Fruit fly (Drosophila melanogaster) whole organism, embryonic: ENCODE data around the gene DppIII.

Experiments used
- Abd-B ChIP-seq: fragments of 200-800 bp; sonication (Bioruptor generic); optimal IDR thresholded peaks from 2 replicates; lab custom pipeline; 2018; ENCODE audit warnings: missing biosample characterization, mild to moderate bottlenecking, missing genetic modification characterization, moderate library complexity
- Adf1 ChIP-seq: fragments of 200-800 bp; sonication (Bioruptor generic); IDR thresholded peaks from 2 replicates; pipeline ENCODE4 v1.3.6; 2022; ENCODE audit warnings: missing biosample characterization, missing genetic modification characterization
- Atf-2 ChIP-seq: fragments of 200-800 bp; sonication (Bioruptor generic); optimal IDR thresholded peaks from 2 replicates; lab custom pipeline; 2016; ENCODE audit warnings: missing biosample characterization, missing genetic modification characterization
- BEAF-32 ChIP-seq: fragments of 200-800 bp; sonication (Bioruptor generic); optimal IDR thresholded peaks from 3 replicates; lab custom pipeline; 2017; ENCODE audit warnings: missing biosample characterization, missing genetic modification characterization, mild to moderate bottlenecking, moderate library complexity, missing genetic modification reagents
- CG10431 ChIP-seq: fragments of 200-800 bp; sonication (Bioruptor generic); optimal IDR thresholded peaks from 3 replicates; lab custom pipeline; 2018; ENCODE audit warnings: missing biosample characterization, mild to moderate bottlenecking, missing genetic modification characterization
- CG10462 ChIP-seq: fragments of 200-800 bp; sonication (Bioruptor generic); optimal IDR thresholded peaks from 2 replicates; lab custom pipeline; 2016; ENCODE audit warnings: missing biosample characterization, missing genetic modification characterization
- CG12391 ChIP-seq: fragments of 200-800 bp; sonication (Bioruptor generic); optimal IDR thresholded peaks from 3 replicates; lab custom pipeline; 2018; ENCODE audit warnings: missing biosample characterization, mild to moderate bottlenecking, missing genetic modification characterization, moderate library complexity
- CG13287 ChIP-seq: fragments of 200-800 bp; sonication (Bioruptor generic); IDR thresholded peaks from 2 replicates; pipeline ENCODE4 v1.3.6; 2022; ENCODE audit warnings: missing biosample characterization, missing genetic modification characterization; ENCODE audit not compliant: partially characterized antibody
- CG13894 ChIP-seq: fragments of 200-800 bp; sonication (Bioruptor generic); optimal IDR thresholded peaks from 3 replicates; lab custom pipeline; 2018; ENCODE audit warnings: missing biosample characterization, mild to moderate bottlenecking, missing genetic modification characterization, moderate library complexity
- CG1529 ChIP-seq: fragments of 200-800 bp; sonication (Bioruptor generic); optimal IDR thresholded peaks from 3 replicates; lab custom pipeline; 2018; ENCODE audit warnings: missing biosample characterization, missing genetic modification characterization
- CG15514 ChIP-seq: fragments of 200-800 bp; sonication (Bioruptor generic); optimal IDR thresholded peaks from 3 replicates; lab custom pipeline; 2017; ENCODE audit warnings: missing biosample characterization, missing genetic modification characterization, mild to moderate bottlenecking, moderate library complexity, missing genetic modification reagents
- CG18619 ChIP-seq: fragments of 200-800 bp; sonication (Bioruptor generic); optimal IDR thresholded peaks from 3 replicates; lab custom pipeline; 2017; ENCODE audit warnings: missing biosample characterization, mild to moderate bottlenecking, missing genetic modification characterization
- CG2202 ChIP-seq: fragments of 200-800 bp; sonication (Bioruptor generic); optimal IDR thresholded peaks from 2 replicates; lab custom pipeline; 2018; ENCODE audit warnings: missing biosample characterization, mild to moderate bottlenecking, missing genetic modification characterization
- CG30020 ChIP-seq: fragments of 200-800 bp; optimal IDR thresholded peaks from 2 replicates; lab custom pipeline; 2019; ENCODE audit warnings: missing biosample characterization, mild to moderate bottlenecking, missing genetic modification characterization, moderate library complexity
- CG3995 ChIP-seq: fragments of 200-800 bp; sonication (Bioruptor generic); optimal IDR thresholded peaks from 3 replicates; lab custom pipeline; 2016; ENCODE audit warnings: missing biosample characterization, missing genetic modification characterization
- CG4328 ChIP-seq: fragments of 200-800 bp; sonication (Bioruptor generic); optimal IDR thresholded peaks from 3 replicates; lab custom pipeline; 2017; ENCODE audit warnings: missing biosample characterization, missing genetic modification reagents, missing genetic modification characterization
- CG5180 ChIP-seq: fragments of 200-800 bp; sonication (Bioruptor generic); optimal IDR thresholded peaks from 3 replicates; lab custom pipeline; 2017; ENCODE audit warnings: missing biosample characterization, missing genetic modification characterization, mild to moderate bottlenecking, moderate library complexity, missing genetic modification reagents
- CG5245 ChIP-seq: fragments of 200-800 bp; sonication (Bioruptor generic); optimal IDR thresholded peaks from 3 replicates; lab custom pipeline; 2016; ENCODE audit warnings: missing biosample characterization, missing genetic modification characterization
- CG7556 ChIP-seq: fragments of 200-800 bp; sonication (Bioruptor generic); optimal IDR thresholded peaks from 2 replicates; lab custom pipeline; 2017; ENCODE audit warnings: missing biosample characterization, mild to moderate bottlenecking, missing genetic modification characterization
- CG8765 ChIP-seq: fragments of 200-800 bp; sonication (Bioruptor generic); IDR thresholded peaks from 2 replicates; pipeline ENCODE4 v1.3.6; 2022; ENCODE audit warnings: missing biosample characterization, missing genetic modification characterization
- D19A ChIP-seq: fragments of 200-800 bp; optimal IDR thresholded peaks from 3 replicates; lab custom pipeline; 2019; ENCODE audit warnings: missing biosample characterization, mild to moderate bottlenecking, missing genetic modification characterization, moderate library complexity
- Dbx ChIP-seq: fragments of 200-800 bp; sonication (Bioruptor generic); IDR thresholded peaks from 3 replicates; pipeline ENCODE4 v1.3.6; 2022; ENCODE audit warnings: missing biosample characterization, missing genetic modification characterization
- E2f2 ChIP-seq: fragments of 200-800 bp; sonication (Bioruptor generic); IDR thresholded peaks from 2 replicates; pipeline ENCODE4 v1.3.6; 2022; ENCODE audit warnings: missing biosample characterization, missing genetic modification characterization
- Ets65A ChIP-seq: fragments of 200-800 bp; sonication (Bioruptor generic); peaks from one replicate; lab custom pipeline; 2016; ENCODE audit warnings: missing biosample characterization, missing genetic modification characterization
- H15 ChIP-seq: fragments of 200-800 bp; sonication (Bioruptor generic); IDR thresholded peaks from 3 replicates; pipeline ENCODE4 v1.3.6; 2022; ENCODE audit warnings: missing biosample characterization, missing genetic modification characterization
- Hr39 ChIP-seq: fragments of >200 bp; optimal IDR thresholded peaks from 2 replicates; lab custom pipeline; 2017
- Jarid2 ChIP-seq: fragments of 200-800 bp; sonication (Bioruptor generic); optimal IDR thresholded peaks from 3 replicates; lab custom pipeline; 2017; ENCODE audit warnings: mild to moderate bottlenecking, missing biosample characterization, missing genetic modification reagents, missing genetic modification characterization
- MBD-R2 ChIP-seq: fragments of 200-800 bp; sonication (Bioruptor generic); IDR thresholded peaks from 2 replicates; pipeline ENCODE4 v1.3.6; 2022; ENCODE audit warnings: missing biosample characterization, missing genetic modification characterization
- Med ChIP-seq: fragments of 200-800 bp; sonication (Bioruptor generic); peaks from one replicate; lab custom pipeline; 2016; ENCODE audit warnings: missing biosample characterization, missing genetic modification characterization, mild to moderate bottlenecking, inconsistent platforms, moderate library complexity
- Oli ChIP-seq: fragments of 200-800 bp; sonication (Bioruptor generic); optimal IDR thresholded peaks from 2 replicates; lab custom pipeline; 2018; ENCODE audit warnings: missing biosample characterization, mild to moderate bottlenecking, missing genetic modification characterization, moderate library complexity
- Sin3A ChIP-seq: fragments of >200 bp; optimal IDR thresholded peaks from 2 replicates; lab custom pipeline; 2018
- Sox100B ChIP-seq: fragments of 200-800 bp; sonication (Bioruptor generic); optimal IDR thresholded peaks from 3 replicates; lab custom pipeline; 2018; ENCODE audit warnings: missing biosample characterization, mild to moderate bottlenecking, missing genetic modification characterization
- ash1 ChIP-seq: fragments of 200-800 bp; sonication (Bioruptor generic); optimal IDR thresholded peaks from 2 replicates; lab custom pipeline; 2018; ENCODE audit warnings: missing biosample characterization, mild to moderate bottlenecking, missing genetic modification characterization
- bigmax ChIP-seq: fragments of 200-800 bp; sonication (Bioruptor generic); optimal IDR thresholded peaks from 2 replicates; lab custom pipeline; 2018; ENCODE audit warnings: missing biosample characterization, mild to moderate bottlenecking, missing genetic modification characterization
- dan ChIP-seq: fragments of 200-800 bp; sonication (Bioruptor generic); IDR thresholded peaks from 2 replicates; pipeline ENCODE4 v1.3.6; 2022; ENCODE audit warnings: missing biosample characterization, missing genetic modification characterization
- ems ChIP-seq: fragments of 200-800 bp; sonication (Bioruptor generic); optimal IDR thresholded peaks from 3 replicates; lab custom pipeline; 2016; ENCODE audit warnings: missing biosample characterization, missing genetic modification characterization
- en ChIP-seq: fragments of 200-800 bp; sonication (Bioruptor generic); optimal IDR thresholded peaks from 2 replicates; lab custom pipeline; 2016; ENCODE audit warnings: missing biosample characterization, missing genetic modification characterization
- hth ChIP-seq: fragments of >200 bp; optimal IDR thresholded peaks from 2 replicates; lab custom pipeline; 2017; ENCODE audit warnings: inconsistent platforms
- insv ChIP-seq, 2 experiments: fragments of 200-800 bp; sonication (Bioruptor generic); optimal IDR thresholded peaks; 3 replicates each; lab custom pipeline; 2016 to 2018; ENCODE audit warnings: missing biosample characterization in 2 of 2, missing genetic modification characterization in 2 of 2
- kay ChIP-seq: fragments of 200-800 bp; sonication (Bioruptor generic); optimal IDR thresholded peaks from 2 replicates; lab custom pipeline; 2016; ENCODE audit warnings: missing biosample characterization, missing genetic modification characterization
- lilli ChIP-seq: fragments of 200-800 bp; sonication (Bioruptor generic); optimal IDR thresholded peaks from 3 replicates; lab custom pipeline; 2016; ENCODE audit warnings: missing biosample characterization, missing genetic modification characterization
- org-1 ChIP-seq: fragments of 200-800 bp; sonication (Bioruptor generic); optimal IDR thresholded peaks from 2 replicates; lab custom pipeline; 2017; ENCODE audit warnings: missing biosample characterization, missing genetic modification characterization
- pb ChIP-seq: fragments of 200-800 bp; sonication (Bioruptor generic); optimal IDR thresholded peaks from 3 replicates; lab custom pipeline; 2016; ENCODE audit warnings: missing biosample characterization, missing genetic modification characterization
- phol ChIP-seq: fragments of 200-800 bp; sonication (Bioruptor generic); optimal IDR thresholded peaks from 3 replicates; lab custom pipeline; 2018; ENCODE audit warnings: missing biosample characterization, mild to moderate bottlenecking, missing genetic modification characterization, moderate library complexity
- rib ChIP-seq: fragments of 200-800 bp; sonication (Bioruptor generic); IDR thresholded peaks from 2 replicates; pipeline ENCODE4 v1.3.6; 2022; ENCODE audit warnings: missing biosample characterization, missing genetic modification characterization
- sens ChIP-seq: fragments of 200-800 bp; sonication (Bioruptor generic); peaks from one replicate; lab custom pipeline; 2016; ENCODE audit warnings: missing biosample characterization, missing genetic modification characterization
- ssp ChIP-seq: fragments of 200-800 bp; sonication (Bioruptor generic); IDR thresholded peaks from 2 replicates; pipeline ENCODE4 v1.3.6; 2022; ENCODE audit warnings: missing biosample characterization, missing genetic modification characterization
- trem ChIP-seq: fragments of 200-800 bp; optimal IDR thresholded peaks from 3 replicates; lab custom pipeline; 2019; ENCODE audit warnings: missing biosample characterization, mild to moderate bottlenecking, missing genetic modification characterization, moderate library complexity
- wek ChIP-seq: fragments of 200-800 bp; sonication (Bioruptor generic); optimal IDR thresholded peaks from 3 replicates; lab custom pipeline; 2018; ENCODE audit warnings: missing biosample characterization, mild to moderate bottlenecking, missing genetic modification characterization, moderate library complexity
- zf30C ChIP-seq: fragments of 200-800 bp; sonication (Bioruptor generic); optimal IDR thresholded peaks from 3 replicates; lab custom pipeline; 2018; ENCODE audit warnings: missing biosample characterization, mild to moderate bottlenecking, missing genetic modification characterization
- zfh1 ChIP-seq: fragments of 200-800 bp; sonication (Bioruptor generic); IDR thresholded peaks from 3 replicates; pipeline ENCODE4 v1.3.6; 2022; ENCODE audit warnings: missing biosample characterization, missing genetic modification characterization

Gene DppIII

DNA sequence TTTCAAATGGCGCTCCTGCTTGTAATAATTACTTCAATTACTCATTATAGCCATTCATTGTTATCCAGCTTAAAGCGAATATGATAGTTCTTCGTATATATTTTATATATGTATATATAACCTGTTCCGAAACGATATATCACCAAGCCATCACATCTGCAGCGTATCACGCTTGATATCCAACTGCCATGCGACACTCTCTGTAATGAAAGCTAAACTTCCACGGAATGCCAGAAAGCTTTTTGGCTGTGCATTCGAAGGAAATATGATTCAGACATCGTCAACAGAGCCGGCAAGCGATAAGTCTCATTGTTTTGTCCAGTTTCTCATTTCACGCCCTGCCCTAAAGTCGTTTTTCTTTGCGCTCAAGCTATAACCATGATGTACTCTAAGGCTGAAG is 13.8 kb downstream of the DppIII start:
- TF ChIP-seq insv (GFP tag; optimal IDR thresholded peaks at IDR 0.05; lab: Kevin White, UChicago) (peak in 1 of 2 experiments; percentile 31), Sin3A (lab: Kevin White, UChicago) (no peak)

DNA sequence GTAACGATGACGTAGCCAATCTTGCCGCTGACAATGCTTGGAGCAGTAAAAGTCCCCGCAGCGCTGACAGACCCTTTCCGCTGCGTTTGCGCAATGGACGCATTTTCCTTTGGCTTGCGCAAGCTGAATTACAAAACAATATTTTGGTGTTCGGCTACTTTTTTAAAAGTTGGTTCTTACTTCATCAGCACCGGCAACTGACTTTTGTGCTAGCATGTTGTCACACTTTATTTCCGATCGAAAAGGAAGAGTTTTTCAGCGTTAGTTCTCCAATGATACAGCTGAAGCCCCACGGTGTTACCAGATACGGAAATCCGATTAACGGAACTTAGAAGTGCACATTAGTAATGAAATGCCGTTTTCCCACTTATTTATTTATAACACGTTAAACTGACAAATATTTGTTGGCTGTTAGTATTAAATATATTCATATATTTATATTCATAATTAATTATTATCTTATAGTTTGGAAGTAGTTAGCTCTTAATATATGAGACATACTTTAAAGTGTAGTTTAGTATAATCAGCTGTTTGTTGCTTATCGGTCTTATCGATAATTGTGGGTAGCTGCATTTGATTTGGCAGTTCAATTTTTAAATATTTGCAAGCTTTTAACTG is 18.2 kb downstream of the DppIII start, which contains the start of the genes Veneno and CG7963:
Veneno (minus strand) TSS at position 296 of the 618 bp plus-strand sequence.
CG7963 (plus strand) TSS at position 568 of the 618 bp plus-strand sequence.
- TF ChIP-seq sens (GFP tag; lab: Kevin White, UChicago) (no peak), zf30C (GFP tag; lab: Kevin White, UChicago) (no peak), CG10462 (GFP tag; lab: Kevin White, UChicago) (no peak), ems (GFP tag; lab: Kevin White, UChicago) (no peak), Atf-2 (GFP tag; lab: Kevin White, UChicago) (no peak), rib (GFP tag; lab: Robert Waterston, UW) (no peak), CG4328 (no peak), Dbx (GFP tag; lab: Robert Waterston, UW) (no peak), Oli (tag; lab: Kevin White, UChicago) (no peak), wek (GFP tag; lab: Kevin White, UChicago) (no peak), Sox100B (GFP tag; lab: Kevin White, UChicago) (no peak), dan (GFP tag; lab: Robert Waterston, UW) (no peak), CG5245 (GFP tag; lab: Kevin White, UChicago) (no peak), ssp (peak; percentile 97), CG12391 (tag; lab: Kevin White, UChicago) (peak; percentile 67), Adf1 (GFP tag; lab: Robert Waterston, UW) (no peak), CG3995 (GFP tag; lab: Kevin White, UChicago) (no peak), pb (no peak), lilli (GFP tag; lab: Kevin White, UChicago) (no peak), bigmax (GFP tag; lab: Kevin White, UChicago) (no peak), CG10431 (GFP tag; lab: Kevin White, UChicago) (no peak), E2f2 (GFP tag; lab: Robert Waterston, UW) (peak; percentile 44), CG18619 (GFP tag; lab: Kevin White, UChicago) (no peak), Ets65A (GFP tag; lab: Kevin White, UChicago) (peak; percentile 46), MBD-R2 (GFP tag; lab: Robert Waterston, UW) (peak; percentile 60), ash1 (no peak), zfh1 (GFP tag; lab: Robert Waterston, UW) (no peak), en (GFP tag; lab: Kevin White, UChicago) (no peak), H15 (no peak), Hr39 (lab: Kevin White, UChicago) (no peak), CG1529 (peak; percentile 99), org-1 (no peak), Med (GFP tag; lab: Kevin White, UChicago) (peak; percentile 24), Jarid2 (GFP tag; lab: Kevin White, UChicago) (no peak), CG8765 (no peak), CG7556 (GFP tag; lab: Kevin White, UChicago) (no peak), kay (no peak), phol (tag; lab: Kevin White, UChicago) (peak; percentile 54), hth (lab: Kevin White, UChicago) (no peak), trem (tag; lab: Kevin White, UChicago) (peak; percentile 83), Abd-B (GFP tag; lab: Kevin White, UChicago) (peak; percentile 37), CG15514 (peak; percentile 56), CG5180 (no peak), CG13894 (no peak), BEAF-32 (GFP tag; lab: Kevin White, UChicago) (peak; percentile 38), CG2202 (tag; lab: Kevin White, UChicago) (no peak), D19A (peak; percentile 43), CG30020 (tag; lab: Kevin White, UChicago) (peak; percentile 93), CG13287 (GFP tag; lab: Robert Waterston, UW) (no peak)
